Fruit fly (Drosophila melanogaster) whole organism, embryonic: ENCODE data around the gene smid.

Experiments used
- ATbp ChIP-seq: fragments of 200-800 bp; sonication (Bioruptor generic); optimal IDR thresholded peaks from 2 replicates; lab custom pipeline; 2017; ENCODE audit warnings: missing biosample characterization, mild to moderate bottlenecking, missing genetic modification characterization, missing genetic modification reagents
- CG10462 ChIP-seq: fragments of 200-800 bp; sonication (Bioruptor generic); optimal IDR thresholded peaks from 2 replicates; lab custom pipeline; 2016; ENCODE audit warnings: missing biosample characterization, missing genetic modification characterization
- CG11247 ChIP-seq: fragments of 200-800 bp; sonication (Bioruptor generic); IDR thresholded peaks from 2 replicates; pipeline ENCODE4 v1.3.6; 2022; ENCODE audit warnings: missing biosample characterization, missing genetic modification characterization
- CG12769 ChIP-seq: fragments of 200-800 bp; sonication (Bioruptor generic); optimal IDR thresholded peaks from 2 replicates; lab custom pipeline; 2019; ENCODE audit warnings: missing biosample characterization, mild to moderate bottlenecking, missing genetic modification characterization, moderate library complexity
- CG14860 ChIP-seq: fragments of 200-800 bp; sonication (Bioruptor generic); IDR thresholded peaks from 3 replicates; pipeline ENCODE4 v1.3.6; 2022; ENCODE audit warnings: missing biosample characterization, missing genetic modification characterization; ENCODE audit not compliant: partially characterized antibody
- CG16815 ChIP-seq: fragments of 200-800 bp; sonication (Bioruptor generic); optimal IDR thresholded peaks from 3 replicates; lab custom pipeline; 2017; ENCODE audit warnings: missing biosample characterization, mild to moderate bottlenecking, missing genetic modification characterization
- CG18619 ChIP-seq: fragments of 200-800 bp; sonication (Bioruptor generic); optimal IDR thresholded peaks from 3 replicates; lab custom pipeline; 2017; ENCODE audit warnings: missing biosample characterization, mild to moderate bottlenecking, missing genetic modification characterization
- CG2129 ChIP-seq: fragments of 200-800 bp; sonication (Bioruptor generic); IDR thresholded peaks from 2 replicates; pipeline ENCODE4 v1.3.6; 2022; ENCODE audit warnings: missing biosample characterization, missing genetic modification characterization; ENCODE audit not compliant: partially characterized antibody
- CG31441 ChIP-seq: fragments of 200-800 bp; sonication (Bioruptor generic); IDR thresholded peaks from 2 replicates; pipeline ENCODE4 v1.3.6; 2022; ENCODE audit warnings: missing biosample characterization, missing genetic modification characterization
- CG32772 ChIP-seq: fragments of 200-800 bp; sonication (Bioruptor generic); IDR thresholded peaks from 2 replicates; pipeline ENCODE4 v1.3.6; 2022; ENCODE audit warnings: missing biosample characterization, missing genetic modification characterization
- CG3847 ChIP-seq: fragments of 200-800 bp; sonication (Bioruptor generic); IDR thresholded peaks from 2 replicates; pipeline ENCODE4 v1.3.6; 2022; ENCODE audit warnings: missing biosample characterization, missing genetic modification characterization
- CG8290 ChIP-seq, 3 experiments: fragments of 200-800 bp; sonication (Bioruptor generic); optimal IDR thresholded peaks; 2 replicates each; lab custom pipeline; 2016 to 2019; ENCODE audit warnings: missing biosample characterization in 3 of 3, missing genetic modification characterization in 3 of 3, mild to moderate bottlenecking in 2 of 3, moderate library complexity in 1 of 3
- CG8478 ChIP-seq: fragments of >200 bp; optimal IDR thresholded peaks from 2 replicates; lab custom pipeline; 2018
- CG9932 ChIP-seq: fragments of 200-800 bp; sonication (Bioruptor generic); IDR thresholded peaks from 2 replicates; pipeline ENCODE4 v1.3.6; 2022; ENCODE audit warnings: missing biosample characterization, missing genetic modification characterization
- D19B ChIP-seq: fragments of 200-800 bp; sonication (Bioruptor generic); optimal IDR thresholded peaks from 2 replicates; lab custom pipeline; 2017; ENCODE audit warnings: missing biosample characterization, mild to moderate bottlenecking, missing genetic modification characterization
- Med ChIP-seq: fragments of 200-800 bp; sonication (Bioruptor generic); peaks from one replicate; lab custom pipeline; 2016; ENCODE audit warnings: missing biosample characterization, missing genetic modification characterization, mild to moderate bottlenecking, inconsistent platforms, moderate library complexity
- ac ChIP-seq: fragments of 200-800 bp; sonication (Bioruptor generic); optimal IDR thresholded peaks from 3 replicates; lab custom pipeline; 2017; ENCODE audit warnings: missing biosample characterization, mild to moderate bottlenecking, missing genetic modification characterization
- ci ChIP-seq: fragments of 200-800 bp; sonication (Bioruptor generic); IDR thresholded peaks from 3 replicates; pipeline ENCODE4 v1.3.6; 2022; ENCODE audit warnings: missing biosample characterization, missing genetic modification characterization
- crol ChIP-seq: fragments of 200-800 bp; sonication (Bioruptor generic); IDR thresholded peaks from 2 replicates; pipeline ENCODE4 v1.3.6; 2022; ENCODE audit warnings: missing biosample characterization, missing genetic modification characterization
- kay ChIP-seq: fragments of 200-800 bp; sonication (Bioruptor generic); optimal IDR thresholded peaks from 2 replicates; lab custom pipeline; 2016; ENCODE audit warnings: missing biosample characterization, missing genetic modification characterization
- ken ChIP-seq: fragments of 200-800 bp; sonication (Bioruptor generic); IDR thresholded peaks from 3 replicates; pipeline ENCODE4 v1.3.6; 2022; ENCODE audit warnings: missing biosample characterization, missing genetic modification characterization
- mirr ChIP-seq: fragments of 200-800 bp; sonication (Bioruptor generic); optimal IDR thresholded peaks from 3 replicates; lab custom pipeline; 2018; ENCODE audit warnings: missing biosample characterization, mild to moderate bottlenecking, missing genetic modification characterization
- slou ChIP-seq: fragments of 200-800 bp; sonication (Bioruptor generic); optimal IDR thresholded peaks from 3 replicates; lab custom pipeline; 2016; ENCODE audit warnings: missing biosample characterization, missing genetic modification characterization
- zen2 ChIP-seq: fragments of 200-800 bp; sonication (Bioruptor generic); IDR thresholded peaks from 3 replicates; pipeline ENCODE4 v1.3.6; 2022; ENCODE audit warnings: missing biosample characterization, missing genetic modification characterization; ENCODE audit not compliant: partially characterized antibody

The smid gene

dm6 chr3L:7433325-7433827 is 52.0 kb downstream of the smid start (continued):
- TF ChIP-seq CG10462 (GFP tag; lab: Kevin White, UChicago) (no peak), mirr (GFP tag; lab: Kevin White, UChicago) (peak; percentile 10), CG32772 (GFP tag; lab: Robert Waterston, UW) (peak; percentile 34; the same call in 1 of the 2 replicates), ac (GFP tag; lab: Kevin White, UChicago) (no peak), CG11247 (GFP tag; lab: Robert Waterston, UW) (no peak; the same call in 1 of the 2 replicates), CG18619 (GFP tag; lab: Kevin White, UChicago) (peak; percentile 9), CG14860 (GFP tag; lab: Robert Waterston, UW) (no peak), CG3847 (GFP tag; lab: Robert Waterston, UW) (no peak; the same call in 1 of the 2 replicates), CG16815 (GFP tag; lab: Kevin White, UChicago) (no peak), CG31441 (GFP tag; lab: Robert Waterston, UW) (peak; percentile 35; the same call in 1 of the 2 replicates), slou (GFP tag; lab: Kevin White, UChicago) (no peak)

DNA sequence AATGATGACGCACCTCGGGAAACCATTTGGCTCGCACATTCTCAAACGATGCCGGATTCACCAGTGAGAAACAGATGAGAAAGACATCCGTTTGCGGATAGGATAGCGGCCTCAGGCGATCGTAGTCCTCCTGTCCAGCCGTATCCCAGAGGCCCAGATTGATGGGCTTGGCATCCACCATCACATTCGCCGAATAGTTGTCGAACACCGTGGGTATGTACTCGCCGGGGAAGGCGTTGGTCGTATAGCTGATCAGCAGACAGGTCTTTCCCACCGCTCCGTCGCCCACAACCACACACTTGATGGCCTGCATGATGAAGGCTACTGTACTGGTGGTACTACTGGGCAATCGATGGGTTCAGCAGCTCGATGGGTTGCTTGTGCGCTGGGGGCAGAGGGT is 52.8 kb downstream of the smid start:
- TF ChIP-seq CG2129 (GFP tag; lab: Robert Waterston, UW) (no peak), crol (GFP tag; lab: Robert Waterston, UW) (peak; percentile 41; the same call in 1 of the 2 replicates), CG8478 (lab: Kevin White, UChicago) (peak; percentile 22), ci (GFP tag; lab: Robert Waterston, UW) (peak; percentile 43; the same call in 1 of the 3 replicates), CG9932 (0 out of 2 replicates have a peak, but pooled peaks have one; percentile 18), CG12769 (tag; lab: Kevin White, UChicago) (peak; percentile 4), Med (peak; percentile 74), kay (GFP tag; lab: Kevin White, UChicago) (no peak), ATbp (GFP tag; lab: Kevin White, UChicago) (no peak), CG8290 (GFP tag; optimal IDR thresholded peaks at IDR 0.05; lab: Kevin White, UChicago) (no peak), CG8290 (tag; optimal IDR thresholded peaks at IDR 0.05; lab: Kevin White, UChicago) (no peak), D19B (GFP tag; lab: Kevin White, UChicago) (peak; percentile 23), ken (GFP tag; lab: Robert Waterston, UW) (no peak), zen2 (GFP tag; lab: Robert Waterston, UW) (0 out of 3 replicates have a peak, but pooled peaks have one; percentile 51)
